Worm (Caenorhabditis elegans): ENCODE measurements around the gene sre-14.

Gene sre-14

ce11 chrIV:12282873-12283272, 21.6 kb upstream of the sre-14 start, which contains the start of gene hpo-12:
TSS of gene hpo-12 (plus strand) at chrIV:12283173.
- no peak for TF ChIP-seq alr-1 (tag; optimal IDR thresholded peaks at IDR 0.05; ENCODE audit: borderline replicate concordance)
- TF ChIP-seq ceh-82 (tag; optimal IDR thresholded peaks at IDR 0.05): no peak
- no peak for TF ChIP-seq nhr-71 (tag; optimal IDR thresholded peaks at IDR 0.05)
- TF ChIP-seq nhr-85 (tag): no peak
- no peak for TF ChIP-seq Y116A8C.19 (tag; optimal IDR thresholded peaks at IDR 0.05; ENCODE audit: borderline replicate concordance)
- TF ChIP-seq ama-1 (optimal IDR thresholded peaks at IDR 0.05): no peak
- no peak for TF ChIP-seq mef-2 (tag; optimal IDR thresholded peaks at IDR 0.05)

ce11 chrIV:12282157-12282789, 21.0 kb upstream of the sre-14 start, which contains the start of the genes C42C1.12 and C42C1.19:
TSS of gene C42C1.12 (minus strand) at chrIV:12282207.
TSS of gene C42C1.19 (plus strand) at chrIV:12282739.
- no peak for TF ChIP-seq zip-4 (GFP tag; optimal IDR thresholded peaks at IDR 0.05)
- peak; percentile 1 to 14 for TF ChIP-seq lin-35 (GFP tag; optimal IDR thresholded peaks at IDR 0.05)
- TF ChIP-seq ces-1 (GFP tag; optimal IDR thresholded peaks at IDR 0.05): no peak
- TF ChIP-seq lsy-2 (tag; optimal IDR thresholded peaks at IDR 0.05): peak; percentile 54 to 61
- TF ChIP-seq xbp-1 (tag; optimal IDR thresholded peaks at IDR 0.05): peak; percentile 32
- TF ChIP-seq dpl-1 (GFP tag; optimal IDR thresholded peaks at IDR 0.05): peak in 1 of 3 experiments; percentile 39
- TF ChIP-seq blmp-1 (tag; optimal IDR thresholded peaks at IDR 0.05): peak; percentile 15
- peak; percentile 53 for TF ChIP-seq mep-1 (tag; optimal IDR thresholded peaks at IDR 0.05)
- TF ChIP-seq efl-1 (optimal IDR thresholded peaks at IDR 0.05): peak; percentile 1 to 30
- peak in 1 of 2 experiments; percentile 45 for TF ChIP-seq efl-1 (GFP tag; optimal IDR thresholded peaks at IDR 0.05 in 1 of 2)
- TF ChIP-seq F16B12.6 (tag; optimal IDR thresholded peaks at IDR 0.05): peak; percentile 82
- peak; percentile 3 for TF ChIP-seq swsn-7 (tag; optimal IDR thresholded peaks at IDR 0.05)
- TF ChIP-seq dsc-1 (tag; optimal IDR thresholded peaks at IDR 0.05): no peak

- TF ChIP-seq egl-13 (tag; optimal IDR thresholded peaks at IDR 0.05): no peak
- no peak for TF ChIP-seq dsc-1 (tag; optimal IDR thresholded peaks at IDR 0.05)
- no peak for TF ChIP-seq fkh-8 (tag; optimal IDR thresholded peaks at IDR 0.05)
- no peak for TF ChIP-seq unc-86 (tag; optimal IDR thresholded peaks at IDR 0.05)
- TF ChIP-seq ztf-4 (tag; optimal IDR thresholded peaks at IDR 0.05): no peak
- no peak for TF ChIP-seq rnt-1 (tag; optimal IDR thresholded peaks at IDR 0.05)
- no peak for TF ChIP-seq F16B12.6 (tag; optimal IDR thresholded peaks at IDR 0.05)
- TF ChIP-seq nhr-28 (tag; optimal IDR thresholded peaks at IDR 0.05): no peak
Observed at ce11 chrIV:12279340-12279739, 18.1 kb upstream of the sre-14 start, which contains the start of gene ltah-1.1. TSS of gene ltah-1.1 (plus strand) at chrIV:12279622.

- TF ChIP-seq xbp-1 (tag; optimal IDR thresholded peaks at IDR 0.05): peak; percentile 29
- TF ChIP-seq dpl-1 (GFP tag; optimal IDR thresholded peaks at IDR 0.05): peak in 2 of 3 experiments; percentile 1 to 36
- no peak for TF ChIP-seq nhr-237 (tag; optimal IDR thresholded peaks at IDR 0.05)
- TF ChIP-seq ceh-88 (GFP tag; IDR thresholded peaks at IDR 0.05): no peak
- TF ChIP-seq lir-3 (tag; optimal IDR thresholded peaks at IDR 0.05; ENCODE audit: poor library complexity): peak; percentile 7
- peak; percentile 16 for TF ChIP-seq nhr-20 (tag; optimal IDR thresholded peaks at IDR 0.05)
- no peak for TF ChIP-seq ztf-4 (tag; optimal IDR thresholded peaks at IDR 0.05)
- peak; percentile 19 for TF ChIP-seq blmp-1 (tag; optimal IDR thresholded peaks at IDR 0.05)
- TF ChIP-seq efl-1 (optimal IDR thresholded peaks at IDR 0.05): peak; percentile 11 to 25
- TF ChIP-seq efl-1 (GFP tag; optimal IDR thresholded peaks at IDR 0.05 in 1 of 2): peak; percentile 11 to 17
- TF ChIP-seq ama-1 (optimal IDR thresholded peaks at IDR 0.05): no peak
- TF ChIP-seq snu-23 (GFP tag; optimal IDR thresholded peaks at IDR 0.05): peak; percentile 34
- peak in 1 of 2 experiments; percentile 50 for TF ChIP-seq lsy-2 (tag; optimal IDR thresholded peaks at IDR 0.05)
- no peak for TF ChIP-seq fkh-8 (tag; optimal IDR thresholded peaks at IDR 0.05)
- peak; percentile 4 to 37 for TF ChIP-seq lin-35 (GFP tag; optimal IDR thresholded peaks at IDR 0.05)
- TF ChIP-seq hpl-2 (GFP tag; optimal IDR thresholded peaks at IDR 0.05): no peak
- TF ChIP-seq tbx-2 (tag; optimal IDR thresholded peaks at IDR 0.05): peak; percentile 16
- peak; percentile 16 for TF ChIP-seq nhr-47 (tag; optimal IDR thresholded peaks at IDR 0.05)
- peak; percentile 28 for TF ChIP-seq nhr-71 (tag; optimal IDR thresholded peaks at IDR 0.05)
- peak; percentile 32 for TF ChIP-seq F16B12.6 (tag; optimal IDR thresholded peaks at IDR 0.05)
- peak; percentile 70 for TF ChIP-seq rnt-1 (tag; optimal IDR thresholded peaks at IDR 0.05)
- TF ChIP-seq unc-30 (tag; optimal IDR thresholded peaks at IDR 0.05): no peak
- peak; percentile 52 for TF ChIP-seq ceh-90 (tag; optimal IDR thresholded peaks at IDR 0.05)
- no peak for TF ChIP-seq elt-2 (tag; optimal IDR thresholded peaks at IDR 0.05)
- no peak for TF ChIP-seq vab-15 (tag; optimal IDR thresholded peaks at IDR 0.05)
Observed at ce11 chrIV:12278507-12278906, 17.3 kb upstream of the sre-14 start, which contains the start of the genes tag-335 and vkmt-1. TSS of gene tag-335 (minus strand) at chrIV:12278594. TSS of gene vkmt-1 (plus strand) at chrIV:12278725.
